Worm (Caenorhabditis elegans) whole organism, late embryonic: ENCODE results near the gene str-190.

Source experiments
- elt-4 ChIP-seq: sonication (generic microtip); optimal IDR thresholded peaks from 2 replicates; lab custom pipeline; 2016; ENCODE audit warnings: missing genetic modification characterization, missing compliant biosample characterization
- ets-4 ChIP-seq: sonication (generic microtip); optimal IDR thresholded peaks from 2 replicates; lab custom pipeline; 2016; ENCODE audit warnings: missing genetic modification characterization, missing compliant biosample characterization
- fkh-10 ChIP-seq: fragments of 150-350 bp; optimal IDR thresholded peaks from 2 replicates; lab custom pipeline; 2014; ENCODE audit warnings: missing biosample characterization, missing genetic modification reagents, missing genetic modification characterization
- hlh-30 ChIP-seq: sonication (generic microtip); optimal IDR thresholded peaks from 2 replicates; lab custom pipeline; 2017; ENCODE audit warnings: antibody characterized with exemption, missing genetic modification characterization, missing compliant biosample characterization; ENCODE audit not compliant: insufficient read depth
- npax-4 ChIP-seq: sonication (generic microtip); optimal IDR thresholded peaks from 2 replicates; lab custom pipeline; 2016; ENCODE audit warnings: missing genetic modification characterization, missing compliant biosample characterization
- pha-2 ChIP-seq: sonication (generic microtip); optimal IDR thresholded peaks from 2 replicates; lab custom pipeline; 2017; ENCODE audit warnings: mild to moderate bottlenecking, missing genetic modification characterization, missing compliant biosample characterization
- sox-4 ChIP-seq: sonication (generic microtip); optimal IDR thresholded peaks from 2 replicates; lab custom pipeline; 2017; ENCODE audit warnings: mild to moderate bottlenecking, missing genetic modification characterization, inconsistent platforms, missing compliant biosample characterization
- tbx-2 ChIP-seq: sonication (generic microtip); optimal IDR thresholded peaks from 2 replicates; lab custom pipeline; 2016; ENCODE audit warnings: missing genetic modification characterization, missing compliant biosample characterization

DNA sequence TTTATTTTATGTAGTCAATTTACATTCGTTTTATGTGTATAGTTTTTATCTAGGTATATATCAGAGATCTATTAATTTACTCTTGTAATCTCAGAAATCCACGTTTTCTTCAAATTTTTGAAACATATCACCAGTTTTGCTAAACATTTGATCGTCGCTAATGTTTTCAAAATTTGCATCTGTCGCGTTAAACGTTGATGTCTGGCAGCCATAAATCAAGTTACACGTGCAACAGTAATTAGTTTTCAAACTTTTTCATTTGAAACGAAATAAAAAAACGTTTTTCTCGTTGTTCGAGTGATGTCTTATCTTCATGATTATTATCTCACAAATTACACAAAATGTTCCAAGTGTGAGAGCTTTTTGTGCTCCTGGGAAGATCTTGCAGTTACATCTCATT, 19.1 kb upstream of the str-190 start, which contains the start of gene srh-79:
- TF ChIP-seq pha-2 (tag; lab: Kevin White, UChicago) (no peak), fkh-10 (no peak), tbx-2 (tag; lab: Kevin White, UChicago) (no peak), elt-4 (tag; lab: Kevin White, UChicago) (no peak), ets-4 (tag; lab: Kevin White, UChicago) (no peak), hlh-30 (tag; lab: Kevin White, UChicago) (no peak), npax-4 (tag; lab: Kevin White, UChicago) (no peak), sox-4 (no peak)
